Worm (Caenorhabditis elegans) whole organism, L3 larva: ENCODE data around the gene R02F11.9.

ENCODE experiments used
- ZK546.5 ChIP-seq: sonication (generic microtip); optimal IDR thresholded peaks from 2 replicates; lab custom pipeline; 2017; ENCODE audit warnings: missing biosample characterization, missing genetic modification characterization
- aly-2 ChIP-seq: fragments of 150-350 bp; optimal IDR thresholded peaks from 2 replicates; lab custom pipeline; 2014; ENCODE audit warnings: missing biosample characterization, missing genetic modification characterization
- ama-1 ChIP-seq: fragments of 150-350 bp; optimal IDR thresholded peaks from 2 replicates; lab custom pipeline; 2018
- ceh-16 ChIP-seq: sonication (generic microtip); optimal IDR thresholded peaks from 2 replicates; lab custom pipeline; 2017; ENCODE audit warnings: missing biosample characterization, missing genetic modification characterization
- ceh-28 ChIP-seq: fragments of 150-350 bp; optimal IDR thresholded peaks from 2 replicates; lab custom pipeline; 2014; ENCODE audit warnings: missing biosample characterization, missing genetic modification reagents, missing genetic modification characterization
- ceh-82 ChIP-seq: fragments of 150-350 bp; optimal IDR thresholded peaks from 2 replicates; lab custom pipeline; 2014; ENCODE audit warnings: missing biosample characterization, missing genetic modification characterization
- ceh-9 ChIP-seq: sonication (generic microtip); optimal IDR thresholded peaks from 2 replicates; lab custom pipeline; 2018; ENCODE audit warnings: missing biosample characterization, missing genetic modification characterization
- daf-12 ChIP-seq: fragments of 150-350 bp; optimal IDR thresholded peaks from 2 replicates; lab custom pipeline; 2014; ENCODE audit warnings: missing biosample characterization, missing genetic modification reagents, missing genetic modification characterization
- egl-5 ChIP-seq: fragments of 150-350 bp; optimal IDR thresholded peaks from 2 replicates; lab custom pipeline; 2017; ENCODE audit warnings: missing biosample characterization, missing genetic modification reagents, missing genetic modification characterization, inconsistent platforms
- elt-2 ChIP-seq: sonication (generic microtip); optimal IDR thresholded peaks from 2 replicates; lab custom pipeline; 2016; ENCODE audit warnings: missing genetic modification reagents, mild to moderate bottlenecking, missing genetic modification characterization, missing compliant biosample characterization
- elt-3 ChIP-seq, 3 experiments: fragments of 150-350 bp in 1 of 3; sonication (generic microtip) in 2 of 3; optimal IDR thresholded peaks; 2 replicates in 2 of 3; 4 replicates in 1 of 3; lab custom pipeline; 2014 to 2017; ENCODE audit warnings: missing biosample characterization in 3 of 3, missing genetic modification characterization in 3 of 3
- eor-1 ChIP-seq, 2 experiments: fragments of 150-350 bp; optimal IDR thresholded peaks; 2 replicates each; lab custom pipeline; 2014 to 2018; ENCODE audit warnings: missing biosample characterization in 2 of 2, missing genetic modification characterization in 2 of 2
- fkh-10 ChIP-seq: sonication (generic microtip); optimal IDR thresholded peaks from 2 replicates; lab custom pipeline; 2017; ENCODE audit warnings: missing biosample characterization, missing genetic modification reagents, missing genetic modification characterization
- fkh-2 ChIP-seq: fragments of 150-350 bp; optimal IDR thresholded peaks from 2 replicates; lab custom pipeline; 2014; ENCODE audit warnings: missing biosample characterization, missing genetic modification reagents, missing genetic modification characterization
- fos-1 ChIP-seq: fragments of 150-350 bp; optimal IDR thresholded peaks from 2 replicates; lab custom pipeline; 2014; ENCODE audit warnings: missing biosample characterization, missing genetic modification characterization
- hmg-11 ChIP-seq: sonication (generic microtip); optimal IDR thresholded peaks from 2 replicates; lab custom pipeline; 2016; ENCODE audit warnings: missing genetic modification characterization, missing compliant biosample characterization
- lin-15B ChIP-seq: fragments of 150-350 bp; optimal IDR thresholded peaks from 2 replicates; lab custom pipeline; 2014; ENCODE audit warnings: missing biosample characterization, missing genetic modification characterization
- lin-39 ChIP-seq: fragments of 150-350 bp; optimal IDR thresholded peaks from 2 replicates; lab custom pipeline; 2018; ENCODE audit warnings: missing biosample characterization, missing genetic modification reagents, missing genetic modification characterization
- lsy-12 ChIP-seq: sonication (generic microtip); optimal IDR thresholded peaks from 2 replicates; lab custom pipeline; 2016; ENCODE audit warnings: mild to moderate bottlenecking, missing genetic modification characterization, missing compliant biosample characterization
- mdl-1 ChIP-seq: fragments of 150-350 bp; optimal IDR thresholded peaks from 2 replicates; lab custom pipeline; 2014; ENCODE audit warnings: missing biosample characterization, missing genetic modification characterization
- mml-1 ChIP-seq: fragments of 150-350 bp; sonication (generic microtip); optimal IDR thresholded peaks from 3 replicates; lab custom pipeline; 2014; ENCODE audit warnings: missing biosample characterization, missing genetic modification characterization
- nfya-1 ChIP-seq: sonication (generic microtip); optimal IDR thresholded peaks from 2 replicates; lab custom pipeline; 2017; ENCODE audit warnings: missing genetic modification characterization, mild to moderate bottlenecking, missing compliant biosample characterization, antibody characterized with exemption, moderate library complexity; ENCODE audit not compliant: insufficient read depth
- nhr-237 ChIP-seq: fragments of 150-350 bp; optimal IDR thresholded peaks from 2 replicates; lab custom pipeline; 2014; ENCODE audit warnings: missing biosample characterization, missing genetic modification characterization
- nhr-25 ChIP-seq: sonication (generic microtip); optimal IDR thresholded peaks from 2 replicates; lab custom pipeline; 2017; ENCODE audit warnings: missing biosample characterization, missing genetic modification characterization
- nhr-28 ChIP-seq: fragments of 150-350 bp; optimal IDR thresholded peaks from 2 replicates; lab custom pipeline; 2014; ENCODE audit warnings: missing biosample characterization, missing genetic modification characterization
- nhr-43 ChIP-seq: sonication (generic microtip); optimal IDR thresholded peaks from 2 replicates; lab custom pipeline; 2016; ENCODE audit warnings: mild to moderate bottlenecking, missing genetic modification characterization, missing compliant biosample characterization; ENCODE audit not compliant: poor library complexity, severe bottlenecking
- nhr-76 ChIP-seq: fragments of 150-350 bp; sonication (generic microtip); optimal IDR thresholded peaks from 5 replicates; lab custom pipeline; 2014; ENCODE audit warnings: missing biosample characterization, missing genetic modification characterization
- nhr-77 ChIP-seq: fragments of 150-350 bp; optimal IDR thresholded peaks from 2 replicates; lab custom pipeline; 2014; ENCODE audit warnings: missing biosample characterization, missing genetic modification characterization
- pqm-1 ChIP-seq: fragments of 150-350 bp; optimal IDR thresholded peaks from 2 replicates; lab custom pipeline; 2017; ENCODE audit warnings: missing biosample characterization, missing genetic modification characterization, inconsistent platforms
- sea-2 ChIP-seq: fragments of 150-350 bp; sonication (generic microtip); optimal IDR thresholded peaks from 4 replicates; lab custom pipeline; 2014; ENCODE audit warnings: missing biosample characterization, missing genetic modification reagents, missing genetic modification characterization
- snpc-4 ChIP-seq: fragments of 150-350 bp; optimal IDR thresholded peaks from 2 replicates; lab custom pipeline; 2014; ENCODE audit warnings: missing biosample characterization, missing genetic modification characterization
- tbx-2 ChIP-seq: sonication (generic microtip); optimal IDR thresholded peaks from 2 replicates; lab custom pipeline; 2016; ENCODE audit warnings: mild to moderate bottlenecking, missing genetic modification characterization, missing compliant biosample characterization
- unc-39 ChIP-seq: sonication (generic microtip); optimal IDR thresholded peaks from 4 replicates; lab custom pipeline; 2017; ENCODE audit warnings: missing biosample characterization, missing genetic modification characterization
- unc-62 ChIP-seq: fragments of 150-350 bp; sonication (generic microtip); optimal IDR thresholded peaks from 4 replicates; lab custom pipeline; 2014; ENCODE audit warnings: missing biosample characterization, missing genetic modification reagents, missing genetic modification characterization
- zag-1 ChIP-seq: fragments of 150-350 bp; optimal IDR thresholded peaks from 2 replicates; lab custom pipeline; 2014; ENCODE audit warnings: missing biosample characterization, missing genetic modification characterization
- ztf-11 ChIP-seq: fragments of 150-350 bp; optimal IDR thresholded peaks from 2 replicates; lab custom pipeline; 2014; ENCODE audit warnings: missing biosample characterization, missing genetic modification characterization
- ztf-4 ChIP-seq: fragments of 150-350 bp; optimal IDR thresholded peaks from 2 replicates; lab custom pipeline; 2014; ENCODE audit warnings: missing biosample characterization, missing genetic modification characterization

The R02F11.9 gene

DNA sequence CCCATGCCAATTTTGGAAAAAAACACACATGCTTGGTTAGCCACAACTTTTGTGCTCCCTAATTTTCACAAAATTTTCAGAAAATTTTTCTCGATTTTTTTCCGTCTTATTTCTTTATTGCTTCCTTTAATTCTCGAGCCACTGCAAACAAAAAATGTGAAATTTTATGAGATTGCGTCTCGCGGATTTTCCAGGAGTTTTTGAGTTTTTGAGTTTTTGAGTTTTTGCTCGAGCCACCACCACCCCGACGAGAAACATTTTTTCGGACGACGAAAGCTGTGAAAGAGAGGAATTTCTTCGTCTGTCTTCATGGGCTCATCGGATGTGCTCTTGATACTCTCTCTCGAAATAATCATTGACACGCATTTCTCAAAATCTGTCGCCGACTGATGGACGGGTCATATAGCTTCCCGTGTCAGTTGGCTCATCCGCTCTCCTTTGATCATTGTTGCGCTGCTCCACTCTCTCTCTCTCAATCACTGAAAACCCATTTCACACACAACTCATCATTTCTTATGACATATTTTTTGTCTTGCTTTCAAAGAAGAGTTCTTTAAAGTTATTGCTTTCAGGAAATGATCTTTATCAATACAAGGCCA, 9.8 kb upstream of the R02F11.9 start, which contains the start of gene C18G1.1:
Gene C18G1.1 (plus strand): TSS at position 573 of the 599 bp plus-strand sequence.
- TF ChIP-seq fkh-10 (GFP tag; lab: Kevin White, UChicago) = no peak
- no peak for TF ChIP-seq ztf-11 (tag; lab: Kevin White, UChicago)
- peak; percentile 37 for TF ChIP-seq egl-5 (tag; lab: Kevin White, UChicago)

ce11 chrV:4783313-4783712, 4.0 kb upstream of the R02F11.9 start, which contains the start of gene Y60C6A.1:
Y60C6A.1 (plus strand) TSS chrV:4783613.
- no peak for TF ChIP-seq ceh-82 (tag; lab: Kevin White, UChicago)

DNA sequence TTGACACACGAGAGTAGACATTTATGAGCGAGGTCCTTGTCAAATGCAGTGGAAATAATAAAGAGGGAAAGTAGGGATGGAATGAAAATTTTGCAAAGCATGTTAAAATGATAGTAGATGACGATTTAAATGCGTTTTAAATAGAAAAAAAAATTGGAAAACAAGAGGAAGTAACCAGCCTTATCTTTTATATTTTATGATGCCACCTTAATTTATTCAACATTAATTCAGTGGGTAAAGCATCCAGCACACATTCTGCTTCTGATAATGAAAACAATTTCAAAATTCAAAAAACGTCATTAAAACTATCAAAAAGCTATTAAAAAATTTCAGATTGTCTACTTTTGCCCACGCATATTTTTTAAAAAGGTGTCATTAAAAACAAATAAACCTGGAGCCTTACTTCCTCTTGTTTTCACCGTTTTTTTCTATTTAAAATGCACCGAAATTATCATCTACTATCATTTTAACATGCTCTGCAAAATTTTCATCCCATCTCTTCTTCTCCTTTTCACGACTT, 1.9 kb upstream of the R02F11.9 start, which contains the start of the genes Y60C6A.2 and Y60C6A.3:
Gene Y60C6A.2 (minus strand): TSS at position 101 of the 520 bp plus-strand sequence.
Gene Y60C6A.3 (plus strand): TSS at position 470 of the 520 bp plus-strand sequence.
- TF ChIP-seq ama-1 (lab: Kevin White, UChicago) (no peak), tbx-2 (tag; lab: Kevin White, UChicago) (no peak), nfya-1 (tag; lab: Kevin White, UChicago) (no peak), pqm-1 (tag; lab: Kevin White, UChicago) (no peak), zag-1 (tag; lab: Kevin White, UChicago) (no peak), egl-5 (tag; lab: Kevin White, UChicago) (no peak), nhr-77 (tag; lab: Kevin White, UChicago) (no peak), aly-2 (tag; lab: Kevin White, UChicago) (no peak), hmg-11 (tag; lab: Kevin White, UChicago) (no peak), sea-2 (GFP tag; lab: Kevin White, UChicago) (no peak), ztf-4 (tag; lab: Kevin White, UChicago) (no peak), lin-15B (tag; lab: Kevin White, UChicago) (no peak), elt-2 (tag; lab: Kevin White, UChicago) (no peak)
- TF ChIP-seq, all 47 proteins: peak for 0

- TF ChIP-seq fos-1 (tag; lab: Kevin White, UChicago) (no peak), snpc-4 (tag; lab: Kevin White, UChicago) (no peak), mml-1 (no peak), nhr-237 (tag; lab: Kevin White, UChicago) (no peak), unc-39 (tag; lab: Kevin White, UChicago) (no peak), ceh-9 (tag; lab: Kevin White, UChicago) (no peak), lin-39 (tag; lab: Kevin White, UChicago) (no peak), ceh-82 (tag; lab: Kevin White, UChicago) (no peak), ceh-16 (tag; lab: Kevin White, UChicago) (no peak), nhr-25 (no peak), ceh-28 (no peak), eor-1 (tag; optimal IDR thresholded peaks at IDR 0.05; lab: Kevin White, UChicago) (no peak), nhr-43 (tag; lab: Kevin White, UChicago) (no peak), hmg-11 (tag; lab: Kevin White, UChicago) (no peak), pqm-1 (tag; lab: Kevin White, UChicago) (no peak), sea-2 (GFP tag; lab: Kevin White, UChicago) (no peak), ztf-4 (tag; lab: Kevin White, UChicago) (no peak), elt-3 (tag; optimal IDR thresholded peaks at IDR 0.05; lab: Kevin White, UChicago) (no peak), tbx-2 (tag; lab: Kevin White, UChicago) (no peak)
Measured at ce11 chrV:4787836-4788235, 570 bp downstream of the R02F11.9 start.

DNA sequence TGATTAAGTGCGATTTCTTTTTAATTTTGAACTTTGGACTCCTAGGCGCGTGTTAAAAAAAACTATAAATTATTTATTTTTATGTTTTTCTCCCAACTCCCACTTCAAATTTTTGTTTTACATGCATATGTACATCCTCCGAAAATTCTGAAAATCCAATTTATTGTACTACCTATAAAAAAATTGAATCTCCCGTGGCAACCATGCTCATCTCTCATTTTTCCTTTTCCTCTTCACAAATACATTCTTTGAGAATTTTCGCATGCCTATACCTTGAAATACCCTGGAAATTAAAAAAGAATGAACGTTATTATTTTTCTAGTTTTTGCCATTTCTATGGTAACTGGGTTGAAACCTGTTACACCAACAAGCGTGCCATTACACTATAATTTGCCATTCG, 1.6 kb downstream of the R02F11.9 start, which contains the start of gene R02F11.10:
Gene R02F11.10 (plus strand): TSS at position 301 of the 400 bp plus-strand sequence.
- TF ChIP-seq lin-15B (tag; lab: Kevin White, UChicago) = no peak
- no peak for TF ChIP-seq nhr-43 (tag; lab: Kevin White, UChicago)
- no peak for TF ChIP-seq fkh-10 (GFP tag; lab: Kevin White, UChicago)
- no peak for TF ChIP-seq egl-5 (tag; lab: Kevin White, UChicago)
- no peak for TF ChIP-seq mdl-1 (tag; lab: Kevin White, UChicago)
- no peak for TF ChIP-seq eor-1 (tag; optimal IDR thresholded peaks at IDR 0.05; lab: Kevin White, UChicago)
- TF ChIP-seq unc-62 (GFP tag; lab: Kevin White, UChicago) = no peak
- no peak for TF ChIP-seq snpc-4 (tag; lab: Kevin White, UChicago)
- TF ChIP-seq nhr-28 = no peak
- TF ChIP-seq zag-1 (tag; lab: Kevin White, UChicago) = no peak
- TF ChIP-seq sea-2 (GFP tag; lab: Kevin White, UChicago) = no peak
- TF ChIP-seq aly-2 (tag; lab: Kevin White, UChicago) = no peak
- TF ChIP-seq daf-12 (tag; lab: Kevin White, UChicago) = no peak
- TF ChIP-seq fkh-2 (tag; lab: Kevin White, UChicago) = no peak
- no peak for TF ChIP-seq mml-1
- TF ChIP-seq nhr-76 = no peak
- TF ChIP-seq lsy-12 (tag; lab: Kevin White, UChicago) = no peak
- no peak for TF ChIP-seq ztf-4 (tag; lab: Kevin White, UChicago)
- TF ChIP-seq ZK546.5 (tag; lab: Kevin White, UChicago) = no peak
